Fruit fly (Drosophila melanogaster) S2 (cell line): ENCODE data around the gene CG34238.

Experiments
- CG8478 ChIP-seq: fragments of >200 bp; optimal IDR thresholded peaks from 2 replicates; lab custom pipeline; 2018
- CTCF ChIP-seq, 2 experiments: fragments of >200 bp; optimal IDR thresholded peaks; 2 replicates each; lab custom pipeline; 2018

The CG34238 gene

DNA sequence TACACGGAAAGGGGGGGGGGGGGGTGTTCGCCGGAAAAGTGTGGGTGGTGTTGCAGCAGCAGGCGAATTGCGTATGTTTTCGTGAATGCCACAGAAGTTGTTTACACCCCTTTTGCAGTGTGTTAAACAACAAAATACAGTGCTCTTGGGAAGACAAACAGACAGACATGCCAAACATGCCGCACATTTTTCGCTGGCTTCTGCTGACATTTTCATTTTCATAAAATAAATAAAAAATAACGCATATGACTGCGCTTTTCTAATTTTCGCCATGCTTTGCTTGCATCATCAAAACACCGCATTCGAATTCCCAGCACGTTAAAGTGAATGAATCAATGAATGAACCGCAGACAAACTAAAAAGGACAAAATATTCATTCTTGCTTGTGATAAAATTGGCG lies 25.0 kb downstream of the CG34238 start:
- TF ChIP-seq CG8478 (lab: Kevin White, UChicago) (no peak), CTCF (optimal IDR thresholded peaks at IDR 0.05; lab: Kevin White, UChicago) (no peak)

DNA sequence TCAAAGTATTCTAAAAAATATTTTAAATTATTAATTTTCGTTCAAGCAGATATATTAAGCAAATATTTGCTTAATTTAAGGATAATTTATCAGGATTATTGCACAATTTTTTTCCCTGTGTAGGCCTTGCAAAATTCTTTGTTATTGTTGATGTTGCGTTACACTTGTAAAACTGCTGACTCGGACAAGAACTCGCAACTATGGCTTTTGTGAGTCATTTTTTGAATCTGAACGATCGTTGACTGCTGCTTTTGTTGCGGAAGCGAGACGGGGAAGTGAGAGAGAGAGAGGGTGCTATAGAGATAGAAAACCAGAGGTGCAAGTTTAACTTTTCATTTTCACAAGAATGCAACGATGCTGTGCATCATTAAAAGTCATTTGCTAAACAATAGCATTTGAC lies 26.2 kb downstream of the CG34238 start:
- TF ChIP-seq CTCF (optimal IDR thresholded peaks at IDR 0.05; lab: Kevin White, UChicago) = no peak

DNA sequence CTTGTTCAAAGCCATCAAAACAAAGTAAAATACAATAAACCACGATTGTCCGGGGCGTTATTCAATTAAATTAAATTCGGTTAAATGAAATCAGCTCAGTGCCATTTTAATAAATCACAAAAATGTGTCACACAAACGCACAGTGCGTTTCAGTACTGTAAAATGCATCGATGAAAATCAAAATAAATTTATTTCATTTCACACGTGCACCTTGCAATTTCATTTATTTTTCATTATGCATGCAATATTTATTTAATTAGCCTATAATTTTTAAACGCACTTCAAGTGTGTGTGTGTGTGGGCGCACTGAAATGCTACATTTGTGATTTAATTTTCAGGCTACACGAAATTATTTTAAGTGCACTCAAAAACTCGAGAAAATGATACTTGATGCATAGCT lies 28.1 kb downstream of the CG34238 start:
- TF ChIP-seq CTCF (optimal IDR thresholded peaks at IDR 0.05; lab: Kevin White, UChicago) (no peak), CG8478 (lab: Kevin White, UChicago) (no peak)

DNA sequence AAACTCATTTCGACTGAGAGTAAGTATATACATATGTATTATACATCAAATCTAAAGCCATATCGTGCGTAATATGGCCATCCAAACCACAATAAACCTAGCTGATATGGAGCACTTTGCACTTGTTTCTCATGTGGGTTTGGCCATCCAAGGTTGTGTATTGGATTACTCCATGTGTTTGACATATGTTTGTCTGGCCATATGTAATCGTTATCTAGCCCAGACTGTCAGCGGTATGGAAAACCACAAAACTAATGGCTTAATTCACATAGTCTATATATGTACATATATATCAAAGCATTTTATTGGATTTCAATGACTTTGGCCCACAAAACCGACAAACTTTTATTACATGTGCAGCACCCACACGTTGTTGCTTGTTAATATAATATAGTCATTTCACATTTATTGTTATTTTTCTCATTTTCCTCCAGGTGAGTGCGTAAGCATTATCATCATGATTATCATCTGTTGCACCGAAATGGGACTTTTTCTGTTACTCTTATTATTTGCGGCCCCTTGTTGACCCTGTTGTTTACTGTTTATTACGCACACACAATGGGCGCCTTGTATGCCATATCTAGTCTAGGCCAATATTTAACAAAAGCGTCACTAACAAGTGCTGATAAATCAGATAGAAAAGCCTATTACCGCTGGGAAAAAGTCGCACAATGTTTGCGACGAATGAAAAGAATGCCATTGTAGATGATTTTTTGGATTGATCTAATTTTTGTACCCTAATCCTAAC lies 30.3 kb downstream of the CG34238 start:
- TF ChIP-seq CG8478 (lab: Kevin White, UChicago) (no peak), CTCF (optimal IDR thresholded peaks at IDR 0.05; lab: Kevin White, UChicago) (no peak)

DNA sequence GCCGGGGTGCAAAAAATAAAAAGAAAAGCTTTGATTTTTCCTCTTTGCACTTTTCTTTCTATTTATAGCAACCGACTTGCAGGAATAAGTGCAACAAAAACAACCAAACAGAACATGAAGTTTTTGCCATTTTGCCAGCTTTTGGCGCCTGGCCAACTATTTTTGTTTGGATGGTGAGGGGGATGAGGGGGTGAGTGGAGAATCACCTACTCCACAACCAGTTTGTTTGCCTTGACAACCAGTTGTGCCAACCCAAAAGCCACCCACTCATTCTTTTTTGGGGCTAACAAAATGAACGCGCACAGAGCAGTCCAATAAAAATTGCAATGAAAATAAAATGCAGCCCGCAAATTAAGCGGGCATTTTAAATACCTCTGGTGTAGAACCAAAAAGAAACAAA lies 31.0 kb downstream of the CG34238 start:
- no peak for TF ChIP-seq CTCF (optimal IDR thresholded peaks at IDR 0.05; lab: Kevin White, UChicago)
- TF ChIP-seq CG8478 (lab: Kevin White, UChicago) = no peak

DNA sequence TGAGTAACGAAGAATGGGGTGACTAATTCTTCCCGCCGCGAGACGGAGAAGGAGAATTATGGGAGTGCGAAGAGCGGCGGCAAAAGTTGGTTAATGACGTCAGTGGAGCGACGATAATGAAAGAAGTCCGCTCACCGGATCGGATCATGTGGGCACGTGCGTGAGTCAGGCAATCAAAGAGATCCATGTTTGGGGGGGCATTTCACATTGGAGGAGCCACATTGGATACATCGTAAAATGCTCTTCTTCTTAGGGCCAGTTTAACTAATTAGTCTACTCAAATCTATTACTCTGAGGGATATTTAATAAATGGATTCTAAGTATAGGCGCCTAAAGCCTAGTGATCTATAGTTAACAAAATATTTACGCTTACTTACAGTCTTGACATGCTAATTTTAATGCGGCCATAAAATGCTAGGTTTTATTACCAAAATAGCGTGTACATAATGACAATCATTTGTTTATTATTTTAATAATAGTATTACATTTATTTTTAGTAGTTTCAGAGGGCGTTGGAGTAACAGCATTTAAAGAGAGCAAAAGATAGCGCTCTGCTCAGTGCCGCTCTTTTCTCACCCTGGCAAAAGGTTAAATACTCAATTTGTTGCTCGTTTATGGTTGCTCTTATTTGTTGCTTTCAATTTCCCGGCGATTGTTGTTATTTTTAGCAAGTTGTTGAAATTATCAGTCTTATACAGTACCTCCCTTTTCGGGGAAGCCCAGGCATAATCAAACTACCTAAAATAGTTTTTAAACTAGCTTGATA lies 32.2 kb downstream of the CG34238 start:
- TF ChIP-seq CG8478 (lab: Kevin White, UChicago) = no peak

DNA sequence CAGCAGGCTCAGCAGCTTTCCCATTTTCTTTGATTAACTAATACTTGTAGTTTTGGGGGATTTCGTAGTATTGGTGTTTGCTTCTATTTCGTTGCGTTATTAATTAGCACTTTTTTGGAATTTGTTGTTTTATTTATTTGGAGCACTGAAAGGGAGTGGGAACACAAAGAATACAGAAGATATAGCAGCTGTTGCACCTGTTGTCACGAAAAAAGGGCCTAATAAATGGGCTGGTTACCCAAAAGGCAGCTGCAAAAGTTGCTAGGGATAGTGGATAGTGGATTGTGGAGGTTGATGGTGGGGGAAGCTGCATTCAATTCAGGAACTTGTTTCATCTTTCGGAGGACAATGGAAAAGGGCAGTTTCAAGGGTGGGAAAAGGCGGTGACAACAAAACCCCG lies 33.2 kb downstream of the CG34238 start:
- TF ChIP-seq CG8478 (lab: Kevin White, UChicago) = no peak
- TF ChIP-seq CTCF (optimal IDR thresholded peaks at IDR 0.05; lab: Kevin White, UChicago) = no peak

DNA sequence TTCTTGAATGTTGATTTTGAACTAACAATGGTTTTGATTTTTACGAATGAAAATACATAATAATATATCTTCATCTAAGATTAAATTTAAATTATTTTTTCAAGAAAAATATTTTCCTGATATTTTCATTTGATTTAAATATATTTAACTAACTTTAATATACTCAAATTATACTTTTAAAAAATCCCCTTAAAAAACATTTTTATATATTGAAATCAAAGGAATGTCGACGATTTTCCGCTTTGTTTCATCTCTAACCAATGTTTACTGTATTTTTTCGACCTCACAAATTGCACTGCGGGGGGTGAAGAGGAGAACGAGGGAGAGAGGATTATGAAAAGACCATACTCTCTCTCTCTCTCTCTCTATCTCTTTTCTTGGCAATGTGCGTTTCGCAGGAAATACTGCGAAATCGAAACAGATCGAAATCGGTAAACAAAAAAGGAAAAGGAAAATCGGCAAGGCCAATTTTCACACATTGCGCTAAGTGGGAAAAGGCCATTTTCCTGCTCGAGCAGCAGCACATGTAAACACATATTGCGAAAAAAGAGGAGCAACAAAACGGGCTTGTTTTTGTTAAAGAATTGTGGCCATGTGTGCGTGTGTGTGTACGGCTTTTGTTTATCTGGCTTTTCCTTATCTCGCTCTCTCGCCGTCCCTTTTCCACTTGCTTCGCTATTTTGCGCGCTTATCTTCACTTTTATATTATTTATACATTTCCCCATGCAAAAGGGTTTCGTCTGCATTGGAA lies 33.9 kb downstream of the CG34238 start:
- TF ChIP-seq CG8478 (lab: Kevin White, UChicago) (no peak), CTCF (optimal IDR thresholded peaks at IDR 0.05; lab: Kevin White, UChicago) (no peak)

DNA sequence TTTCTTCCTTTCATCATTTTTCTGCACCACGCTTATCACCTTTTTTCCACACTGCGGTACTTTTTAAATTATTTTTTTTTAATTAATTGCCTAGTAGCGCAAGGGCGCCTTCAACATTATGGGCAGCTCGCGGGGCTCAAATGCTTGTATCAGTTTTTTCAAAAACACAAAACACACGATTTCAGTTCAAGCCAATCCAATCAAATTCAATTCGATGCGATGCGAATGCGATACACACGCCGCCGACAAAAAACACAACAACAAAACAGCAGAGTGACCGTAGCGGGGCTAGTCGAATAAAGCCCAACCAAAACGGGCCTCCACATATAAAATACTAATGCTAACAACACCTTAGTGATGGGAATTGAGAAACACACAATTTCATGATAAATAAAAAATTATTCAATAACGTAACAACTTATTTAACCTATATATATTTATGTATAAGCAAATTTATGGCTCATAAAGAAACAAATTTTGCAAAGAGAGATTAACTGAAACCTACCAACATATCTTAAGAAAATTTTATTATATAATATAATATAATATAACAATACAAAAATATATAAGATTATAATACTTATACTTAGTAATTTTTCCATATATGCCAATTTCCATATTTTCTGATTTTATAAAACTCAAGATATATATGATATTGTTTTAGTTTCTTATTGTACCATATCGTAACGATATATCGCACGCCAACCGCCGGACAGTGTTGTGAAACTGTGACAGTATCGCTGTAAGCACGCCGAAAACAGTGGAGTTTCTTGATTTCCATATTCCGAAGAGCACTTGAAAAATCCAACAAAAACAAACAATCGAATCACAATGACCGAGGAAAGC lies 34.7 kb downstream of the CG34238 start, which contains the start of the genes CG32066 and CG8003:
Gene CG32066, minus strand, starts transcription at position 270 of the 846 bp plus-strand sequence.
Gene CG8003, plus strand, starts transcription at position 732 of the 846 bp plus-strand sequence.
- TF ChIP-seq CTCF (optimal IDR thresholded peaks at IDR 0.05; lab: Kevin White, UChicago) (no peak), CG8478 (lab: Kevin White, UChicago) (no peak)

DNA sequence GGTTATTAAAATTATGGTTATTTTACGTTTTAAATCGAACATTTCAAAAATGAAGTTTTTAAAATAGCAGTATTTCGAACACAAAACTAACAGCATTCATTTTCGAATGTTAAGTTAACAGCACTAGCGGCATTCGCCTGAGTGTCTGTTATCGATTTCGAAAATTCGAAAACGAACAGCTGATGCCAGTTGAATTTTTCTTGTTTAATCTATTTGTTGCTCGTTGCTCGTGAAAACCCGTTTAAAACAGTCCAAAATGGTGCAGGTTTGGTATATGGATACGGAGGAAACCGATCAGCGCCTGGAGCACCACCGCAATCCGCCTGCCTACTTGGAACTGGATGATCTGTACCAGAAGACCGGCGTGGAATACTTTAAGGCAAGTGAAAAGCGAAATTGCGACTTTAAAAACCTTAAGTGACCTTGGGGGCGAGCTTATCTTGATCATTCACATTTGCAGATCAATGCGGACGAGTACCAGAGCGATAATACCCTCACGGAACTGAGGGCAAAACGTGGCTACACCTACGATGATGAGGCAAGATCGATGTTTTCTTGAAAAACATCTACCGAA lies 37.0 kb downstream of the CG34238 start, which contains the start of gene Adi1:
Gene Adi1, plus strand, starts transcription at position 187 of the 574 bp plus-strand sequence.
- no peak for TF ChIP-seq CG8478 (lab: Kevin White, UChicago)
- no peak for TF ChIP-seq CTCF (optimal IDR thresholded peaks at IDR 0.05; lab: Kevin White, UChicago)

DNA sequence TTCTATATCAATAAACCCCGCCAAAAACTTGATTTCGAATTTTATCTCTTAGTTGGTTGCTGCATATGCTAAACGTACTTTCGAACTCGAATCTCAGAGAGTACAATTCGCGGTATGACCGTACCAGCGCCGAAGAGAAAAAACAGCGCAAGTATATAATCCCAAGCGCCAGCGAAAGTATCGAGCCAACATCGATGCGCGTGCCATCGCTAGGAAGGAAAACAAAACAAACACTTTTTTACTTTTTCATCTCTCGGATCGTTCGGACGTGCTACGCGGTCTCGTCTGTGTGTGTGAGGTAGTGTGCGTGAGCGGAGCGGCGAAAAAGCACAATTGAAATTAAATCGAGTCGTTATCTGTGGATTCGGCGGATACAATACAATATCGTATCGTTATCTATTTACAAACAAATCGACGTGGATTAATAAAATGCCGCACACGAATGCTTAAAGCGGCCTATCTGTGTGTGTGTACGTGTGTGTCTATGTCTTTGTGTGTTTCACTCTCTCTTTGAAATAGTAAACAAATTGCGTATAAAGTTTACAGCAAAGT lies 38.3 kb downstream of the CG34238 start, which contains the start of gene simj:
Gene simj, plus strand, starts transcription at position 229 of the 552 bp plus-strand sequence.
- TF ChIP-seq CTCF (optimal IDR thresholded peaks at IDR 0.05; lab: Kevin White, UChicago) (peak; percentile 53 to 57), CG8478 (lab: Kevin White, UChicago) (no peak)

DNA sequence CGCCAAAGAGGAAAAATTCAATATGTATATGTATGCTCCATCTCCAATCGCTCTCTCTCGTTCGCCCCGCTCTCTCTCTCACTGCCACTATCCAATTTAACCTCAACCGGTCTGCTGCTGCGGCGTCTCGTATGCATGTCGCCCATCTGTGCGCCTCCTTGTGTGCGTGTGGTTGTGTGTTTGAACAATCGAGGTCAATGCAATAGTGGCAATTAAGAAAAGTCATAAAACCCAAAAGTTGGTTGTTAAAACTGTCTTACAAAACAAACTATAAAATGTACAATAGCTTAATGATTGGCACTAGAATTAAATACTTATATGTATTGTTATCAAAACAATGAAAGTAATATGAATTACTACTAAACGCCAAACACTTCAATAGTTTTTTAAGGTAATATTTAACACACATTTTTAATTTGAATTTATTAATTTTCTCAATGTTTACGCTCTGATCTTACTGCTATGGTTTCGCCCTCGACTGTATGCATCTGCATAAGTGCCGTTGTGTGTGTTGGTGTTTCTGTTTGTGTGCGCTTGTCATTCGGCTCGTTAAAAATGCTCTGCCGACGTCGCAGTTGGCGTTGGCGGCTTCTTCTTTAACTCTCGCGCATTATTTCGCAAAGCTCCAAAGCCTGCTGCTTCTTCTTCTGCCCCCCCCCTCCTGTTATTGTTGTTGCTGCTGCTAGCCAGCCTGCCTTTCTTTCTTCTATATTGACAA lies 39.3 kb downstream of the CG34238 start:
- TF ChIP-seq CTCF (optimal IDR thresholded peaks at IDR 0.05; lab: Kevin White, UChicago) (no peak), CG8478 (lab: Kevin White, UChicago) (no peak)
